Fruit fly (Drosophila melanogaster): ENCODE data around the gene Nrd1.

DNA sequence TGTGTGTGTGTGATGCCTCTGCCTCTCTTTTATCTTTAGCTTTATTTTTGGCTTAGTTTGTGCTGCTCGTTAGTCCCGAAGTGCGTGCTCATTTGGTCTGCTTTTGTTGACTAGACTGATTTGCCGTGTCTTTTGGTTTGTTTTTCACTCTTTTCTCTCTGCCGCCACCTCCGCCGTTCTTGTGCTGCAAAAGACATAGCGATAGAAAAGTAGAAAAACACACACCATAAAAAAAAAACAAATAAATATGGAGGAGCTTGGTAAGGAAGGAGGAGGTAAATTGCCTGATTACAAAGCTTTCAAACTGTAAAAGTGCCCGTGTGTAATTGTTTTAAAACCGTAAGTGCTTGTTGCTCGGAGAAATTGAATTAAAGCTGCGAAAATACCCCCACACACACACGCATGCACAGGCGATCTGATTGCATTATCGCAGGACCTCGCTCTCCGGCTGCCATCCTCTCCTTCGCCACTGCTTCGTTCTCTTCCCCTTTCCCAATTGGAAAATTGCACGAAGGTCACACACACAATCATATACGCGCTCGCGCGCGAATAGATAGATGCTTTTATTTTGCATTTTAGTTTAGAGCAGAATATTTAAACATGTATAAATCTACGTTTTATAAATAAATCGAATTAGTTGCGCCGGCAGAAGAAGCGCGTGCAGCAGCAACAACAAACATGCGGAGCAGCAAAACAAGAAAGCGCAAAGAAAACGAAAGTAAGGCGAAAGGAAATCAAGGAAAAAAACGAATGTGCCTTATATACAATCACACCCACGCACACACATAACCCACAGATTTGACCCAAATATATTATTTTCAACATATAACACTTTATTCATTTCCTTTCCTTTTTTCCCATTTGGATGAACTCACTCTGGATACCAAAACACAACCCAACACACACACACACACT is 53.1 kb downstream of the Nrd1 start:
- no peak for TF ChIP-seq CG8478 (optimal IDR thresholded peaks at IDR 0.05)
- no peak for TF ChIP-seq CTCF (optimal IDR thresholded peaks at IDR 0.05)
